Worm (Caenorhabditis elegans): ENCODE measurements around the gene Y50D4A.1.

DNA sequence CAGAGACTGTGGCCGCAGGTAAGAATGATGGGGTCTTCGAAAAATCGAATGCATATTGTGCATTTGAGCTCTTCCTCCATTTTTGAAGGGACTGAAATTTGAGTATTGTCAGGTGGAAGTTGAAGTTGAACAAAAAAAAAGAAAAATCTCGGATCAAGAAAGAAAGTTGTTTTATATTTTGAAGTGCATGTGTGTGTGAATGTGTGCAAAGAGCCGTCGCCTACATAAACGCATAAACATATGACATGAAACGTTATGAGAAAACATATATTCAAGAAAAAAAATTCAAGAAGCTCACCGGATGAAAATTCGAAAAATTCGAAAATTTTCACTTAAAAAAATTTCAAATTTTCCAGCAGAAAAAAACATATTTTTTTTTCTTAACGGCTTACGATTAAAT, 27.7 kb downstream of the Y50D4A.1 start, which contains the start of gene madd-2:
- TF ChIP-seq hmbx-1 (tag; optimal IDR thresholded peaks at IDR 0.05) (no peak), hnd-1 (tag; optimal IDR thresholded peaks at IDR 0.05) (no peak), ama-1 (optimal IDR thresholded peaks at IDR 0.05) (no peak), hmg-4 (GFP tag; optimal IDR thresholded peaks at IDR 0.05) (no peak), ceh-36 (tag; optimal IDR thresholded peaks at IDR 0.05) (no peak), tra-4 (tag; optimal IDR thresholded peaks at IDR 0.05) (no peak), ets-7 (tag; optimal IDR thresholded peaks at IDR 0.05) (no peak), aly-1 (tag; optimal IDR thresholded peaks at IDR 0.05) (no peak)

All from whole organism, early embryonic.